Fruit fly (Drosophila melanogaster): ENCODE measurements around the gene CG34124.

CG34124 gene

dm6 chr2L:4999389-5000032 is 41.3 kb downstream of the CG34124 start (continued):
- TF ChIP-seq tup (GFP tag; optimal IDR thresholded peaks at IDR 0.05) (peak; percentile 42), gem (tag; optimal IDR thresholded peaks at IDR 0.05) (peak; percentile 75), Sox102F (GFP tag; optimal IDR thresholded peaks at IDR 0.05) (peak; percentile 76), CG5180 (GFP tag; optimal IDR thresholded peaks at IDR 0.05) (peak; percentile 22), lab (GFP tag; optimal IDR thresholded peaks at IDR 0.05) (peak; percentile 87), CG7271 (tag; optimal IDR thresholded peaks at IDR 0.05) (no peak), stc (GFP tag; IDR thresholded peaks at IDR 0.05) (peak; percentile 64), CG15073 (GFP tag; optimal IDR thresholded peaks at IDR 0.05) (peak; percentile 30), NFAT (GFP tag; IDR thresholded peaks at IDR 0.05) (peak; percentile 66), CG4328 (GFP tag; optimal IDR thresholded peaks at IDR 0.05) (peak; percentile 31), Med (GFP tag) (peak; percentile 96), CG17385 (GFP tag; optimal IDR thresholded peaks at IDR 0.05) (peak; percentile 60), Dref (GFP tag; IDR thresholded peaks at IDR 0.05) (no peak), CG15011 (GFP tag; optimal IDR thresholded peaks at IDR 0.05) (peak; percentile 38), CG3995 (GFP tag; optimal IDR thresholded peaks at IDR 0.05) (peak; percentile 40), Neu2 (GFP tag; optimal IDR thresholded peaks at IDR 0.05; ENCODE audit: borderline replicate concordance) (no peak), fd96Cb (tag; optimal IDR thresholded peaks at IDR 0.05) (peak; percentile 76), Sry-β (GFP tag; optimal IDR thresholded peaks at IDR 0.05) (no peak), CG33557 (GFP tag; optimal IDR thresholded peaks at IDR 0.05) (peak; percentile 13), CG16815 (GFP tag; optimal IDR thresholded peaks at IDR 0.05) (peak; percentile 62), Chrac-16 (GFP tag; optimal IDR thresholded peaks at IDR 0.05) (peak; percentile 74), ind (GFP tag; optimal IDR thresholded peaks at IDR 0.05) (peak; percentile 83), chm (GFP tag; IDR thresholded peaks at IDR 0.05) (peak; percentile 60; the same call in 1 of the 2 replicates), CG8290 (GFP tag; optimal IDR thresholded peaks at IDR 0.05) (no peak), CG8290 (tag; optimal IDR thresholded peaks at IDR 0.05) (peak; percentile 75 to 90), CG8944 (GFP tag; optimal IDR thresholded peaks at IDR 0.05) (peak; percentile 43), disco-r (GFP tag; optimal IDR thresholded peaks at IDR 0.05) (no peak), crc (GFP tag; optimal IDR thresholded peaks at IDR 0.05) (peak; percentile 32), zfh2 (GFP tag; optimal IDR thresholded peaks at IDR 0.05) (peak; percentile 46), Atf6 (GFP tag; IDR thresholded peaks at IDR 0.05) (peak; percentile 70; the same call in 1 of the 2 replicates), CG9437 (GFP tag; optimal IDR thresholded peaks at IDR 0.05) (no peak), CG9817 (tag; optimal IDR thresholded peaks at IDR 0.05) (peak; percentile 65), unc-4 (GFP tag; IDR thresholded peaks at IDR 0.05; ENCODE audit: partially characterized antibody) (no peak), ro (GFP tag; IDR thresholded peaks at IDR 0.05) (no peak), vfl (GFP tag; optimal IDR thresholded peaks at IDR 0.05) (peak; percentile 19), chn (GFP tag; optimal IDR thresholded peaks at IDR 0.05) (peak; percentile 49), CG6175 (GFP tag; IDR thresholded peaks at IDR 0.05) (0 out of 3 replicates have a peak, but pooled peaks have one; percentile 48), CkIIα-i1 (GFP tag; IDR thresholded peaks at IDR 0.05) (no peak), en (GFP tag; optimal IDR thresholded peaks at IDR 0.05) (peak; percentile 16), hbn (GFP tag; IDR thresholded peaks at IDR 0.05; ENCODE audit: partially characterized antibody) (no peak), HLH54F (GFP tag; optimal IDR thresholded peaks at IDR 0.05) (peak; percentile 64), B-H2 (GFP tag; optimal IDR thresholded peaks at IDR 0.05) (peak; percentile 13), ara (GFP tag; IDR thresholded peaks at IDR 0.05) (peak; percentile 78), tap (tag; optimal IDR thresholded peaks at IDR 0.05) (peak; percentile 69), CG11398 (GFP tag; optimal IDR thresholded peaks at IDR 0.05) (no peak), E2f2 (GFP tag; IDR thresholded peaks at IDR 0.05) (peak; percentile 19; the same call in 1 of the 2 replicates), da (GFP tag; optimal IDR thresholded peaks at IDR 0.05) (no peak), Hr51 (GFP tag; optimal IDR thresholded peaks at IDR 0.05) (peak; percentile 36 to 64), lbe (GFP tag; optimal IDR thresholded peaks at IDR 0.05) (no peak), CG9876 (GFP tag; optimal IDR thresholded peaks at IDR 0.05) (peak; percentile 18)

Measured in whole organism, embryonic.